Fruit fly (Drosophila melanogaster) whole organism, prepupa: Measurements from ENCODE around the gene CG33169.
A peak's percentile ranks its signal among the peaks of the same experiment; 100 is the strongest.

ENCODE experiments used
- CG10669 ChIP-seq: fragments of 200-800 bp; sonication (Bioruptor generic); optimal IDR thresholded peaks from 3 replicates; lab custom pipeline; 2018; ENCODE audit warnings: missing biosample characterization, mild to moderate bottlenecking, missing genetic modification characterization, moderate library complexity
- CG11294 ChIP-seq: fragments of 200-800 bp; sonication (Bioruptor generic); IDR thresholded peaks from 2 replicates; pipeline ENCODE4 v1.3.6; 2022; ENCODE audit warnings: missing biosample characterization, missing genetic modification characterization
- CG11762 ChIP-seq: fragments of 200-800 bp; sonication (Bioruptor generic); optimal IDR thresholded peaks from 3 replicates; lab custom pipeline; 2016; ENCODE audit warnings: missing biosample characterization, missing genetic modification characterization; ENCODE audit not compliant: insufficient read depth
- CG11902 ChIP-seq: fragments of 200-800 bp; sonication (Bioruptor generic); optimal IDR thresholded peaks from 3 replicates; lab custom pipeline; 2016; ENCODE audit warnings: missing biosample characterization, missing genetic modification characterization
- CG15336 ChIP-seq: fragments of 200-800 bp; sonication (Bioruptor generic); IDR thresholded peaks from 2 replicates; pipeline ENCODE4 v1.3.6; 2022; ENCODE audit warnings: missing biosample characterization, missing genetic modification characterization
- CG1621 ChIP-seq: fragments of 200-800 bp; sonication (Bioruptor generic); optimal IDR thresholded peaks from 3 replicates; lab custom pipeline; 2018; ENCODE audit warnings: missing biosample characterization, mild to moderate bottlenecking, missing genetic modification characterization
- CG3032 ChIP-seq: fragments of 200-800 bp; optimal IDR thresholded peaks from 2 replicates; lab custom pipeline; 2019; ENCODE audit warnings: missing biosample characterization, mild to moderate bottlenecking, missing genetic modification characterization, moderate library complexity
- CG32006 ChIP-seq: fragments of 200-800 bp; sonication (Bioruptor generic); optimal IDR thresholded peaks from 3 replicates; lab custom pipeline; 2017; ENCODE audit warnings: missing biosample characterization, mild to moderate bottlenecking, missing genetic modification characterization
- CG34406 ChIP-seq: fragments of 200-800 bp; sonication (Bioruptor generic); optimal IDR thresholded peaks from 3 replicates; lab custom pipeline; 2016; ENCODE audit warnings: missing biosample characterization, missing genetic modification characterization
- CG3919 ChIP-seq: fragments of 200-800 bp; sonication (Bioruptor generic); optimal IDR thresholded peaks from 3 replicates; lab custom pipeline; 2016; ENCODE audit warnings: missing biosample characterization, missing genetic modification characterization
- CG6163 ChIP-seq: fragments of 200-800 bp; sonication (Bioruptor generic); IDR thresholded peaks from 3 replicates; pipeline ENCODE4 v1.3.6; 2022; ENCODE audit warnings: missing biosample characterization, missing genetic modification characterization
- CG6276 ChIP-seq: fragments of 200-800 bp; sonication (Bioruptor generic); optimal IDR thresholded peaks from 2 replicates; lab custom pipeline; 2017; ENCODE audit warnings: missing biosample characterization, mild to moderate bottlenecking, missing genetic modification characterization
- CG6792 ChIP-seq: fragments of 200-800 bp; sonication (Bioruptor generic); optimal IDR thresholded peaks from 3 replicates; lab custom pipeline; 2016; ENCODE audit warnings: missing biosample characterization, missing genetic modification characterization
- CG6808 ChIP-seq: fragments of 200-800 bp; sonication (Bioruptor generic); optimal IDR thresholded peaks from 3 replicates; lab custom pipeline; 2017; ENCODE audit warnings: missing biosample characterization, missing genetic modification characterization, mild to moderate bottlenecking, moderate library complexity, missing genetic modification reagents
- CG6854 ChIP-seq: fragments of 200-800 bp; sonication (Bioruptor generic); optimal IDR thresholded peaks from 2 replicates; lab custom pipeline; 2017; ENCODE audit warnings: missing biosample characterization, mild to moderate bottlenecking, missing genetic modification characterization
- CG8119 ChIP-seq: fragments of 200-800 bp; sonication (Bioruptor generic); IDR thresholded peaks from 3 replicates; pipeline ENCODE4 v1.3.6; 2022; ENCODE audit warnings: missing biosample characterization, missing genetic modification characterization
- CG8319 ChIP-seq: fragments of 200-800 bp; sonication (Bioruptor generic); optimal IDR thresholded peaks from 3 replicates; lab custom pipeline; 2016; ENCODE audit warnings: missing biosample characterization, missing genetic modification characterization
- CG9139 ChIP-seq: fragments of 200-800 bp; sonication (Bioruptor generic); optimal IDR thresholded peaks from 3 replicates; lab custom pipeline; 2017; ENCODE audit warnings: missing biosample characterization, mild to moderate bottlenecking, missing genetic modification characterization
- Eip75B ChIP-seq: fragments of 200-800 bp; sonication (Bioruptor generic); optimal IDR thresholded peaks from 3 replicates; lab custom pipeline; 2016; ENCODE audit warnings: missing biosample characterization, missing genetic modification characterization
- Eip78C ChIP-seq: fragments of 200-800 bp; sonication (Bioruptor generic); peaks from one replicate; lab custom pipeline; 2016; ENCODE audit warnings: missing biosample characterization, missing genetic modification characterization
- Eip93F ChIP-seq: fragments of 200-800 bp; sonication (Bioruptor generic); optimal IDR thresholded peaks from 2 replicates; lab custom pipeline; 2016; ENCODE audit warnings: missing biosample characterization, mild to moderate bottlenecking, missing genetic modification characterization
- Ets21C ChIP-seq: fragments of 200-800 bp; sonication (Bioruptor generic); optimal IDR thresholded peaks from 3 replicates; lab custom pipeline; 2016; ENCODE audit warnings: missing biosample characterization, missing genetic modification characterization
- Ets96B ChIP-seq: fragments of 200-800 bp; optimal IDR thresholded peaks from 2 replicates; lab custom pipeline; 2019; ENCODE audit warnings: missing biosample characterization, mild to moderate bottlenecking, missing genetic modification characterization, moderate library complexity
- Gug ChIP-seq: fragments of 200-800 bp; sonication (Bioruptor generic); IDR thresholded peaks from 2 replicates; pipeline ENCODE4 v1.3.6; 2022; ENCODE audit warnings: missing biosample characterization, missing genetic modification characterization
- Hr38 ChIP-seq: sonication (Bioruptor generic); optimal IDR thresholded peaks from 2 replicates; lab custom pipeline; 2016; ENCODE audit warnings: missing biosample characterization, missing genetic modification characterization
- Lpt ChIP-seq: fragments of 200-800 bp; sonication (Bioruptor generic); optimal IDR thresholded peaks from 3 replicates; lab custom pipeline; 2016; ENCODE audit warnings: missing biosample characterization, missing genetic modification characterization
- Met ChIP-seq: fragments of 200-800 bp; sonication (Bioruptor generic); optimal IDR thresholded peaks from 3 replicates; lab custom pipeline; 2016; ENCODE audit warnings: missing biosample characterization, missing genetic modification characterization
- Sox102F ChIP-seq: fragments of 200-800 bp; sonication (Bioruptor generic); optimal IDR thresholded peaks from 2 replicates; lab custom pipeline; 2016; ENCODE audit warnings: missing biosample characterization, mild to moderate bottlenecking, missing genetic modification characterization
- achi ChIP-seq: fragments of 200-800 bp; sonication (Bioruptor generic); optimal IDR thresholded peaks from 3 replicates; lab custom pipeline; 2016; ENCODE audit warnings: missing biosample characterization, missing genetic modification characterization
- acj6 ChIP-seq: fragments of 200-800 bp; sonication (Bioruptor generic); optimal IDR thresholded peaks from 3 replicates; lab custom pipeline; 2016; ENCODE audit warnings: missing biosample characterization, missing genetic modification characterization
- dsx ChIP-seq: fragments of 200-800 bp; optimal IDR thresholded peaks from 3 replicates; lab custom pipeline; 2019; ENCODE audit warnings: missing biosample characterization, mild to moderate bottlenecking, missing genetic modification characterization, moderate library complexity; ENCODE audit not compliant: poor library complexity, severe bottlenecking
- eg ChIP-seq: fragments of 200-800 bp; sonication (Bioruptor generic); IDR thresholded peaks from 3 replicates; pipeline ENCODE4 v1.3.6; 2022; ENCODE audit warnings: missing biosample characterization, missing genetic modification characterization
- fd85E ChIP-seq: fragments of 200-800 bp; sonication (Bioruptor generic); optimal IDR thresholded peaks from 3 replicates; lab custom pipeline; 2016; ENCODE audit warnings: missing biosample characterization, missing genetic modification characterization
- fkh ChIP-seq: fragments of 200-800 bp; sonication (Bioruptor generic); optimal IDR thresholded peaks from 3 replicates; lab custom pipeline; 2017; ENCODE audit warnings: missing biosample characterization, mild to moderate bottlenecking, missing genetic modification characterization, moderate library complexity
- lz ChIP-seq: fragments of 200-800 bp; sonication (Bioruptor generic); optimal IDR thresholded peaks from 3 replicates; lab custom pipeline; 2016; ENCODE audit warnings: missing biosample characterization, missing genetic modification characterization
- net ChIP-seq: fragments of 200-800 bp; sonication (Bioruptor generic); optimal IDR thresholded peaks from 3 replicates; lab custom pipeline; 2016; ENCODE audit warnings: missing biosample characterization, missing genetic modification characterization
- salr ChIP-seq, 2 experiments: fragments of 200-800 bp; sonication (Bioruptor generic); optimal IDR thresholded peaks; 3 replicates each; lab custom pipeline; 2016 to 2018; ENCODE audit warnings: missing biosample characterization in 2 of 2, missing genetic modification characterization in 2 of 2, mild to moderate bottlenecking in 1 of 2
- spab ChIP-seq: fragments of 200-800 bp; sonication (Bioruptor generic); optimal IDR thresholded peaks from 2 replicates; lab custom pipeline; 2017; ENCODE audit warnings: missing biosample characterization, mild to moderate bottlenecking, missing genetic modification characterization, missing genetic modification reagents
- ss ChIP-seq, 2 experiments: fragments of 200-800 bp; sonication (Bioruptor generic); optimal IDR thresholded peaks; 2 replicates in 1 of 2; 3 replicates in 1 of 2; lab custom pipeline; 2017 to 2018; ENCODE audit warnings: mild to moderate bottlenecking in 2 of 2, missing biosample characterization in 2 of 2, missing genetic modification characterization in 2 of 2, moderate library complexity in 1 of 2
- svp ChIP-seq: fragments of 200-800 bp; sonication (Bioruptor generic); peaks from one replicate; lab custom pipeline; 2016; ENCODE audit warnings: missing biosample characterization, missing genetic modification characterization
- topi ChIP-seq: fragments of 200-800 bp; sonication (Bioruptor generic); optimal IDR thresholded peaks from 3 replicates; lab custom pipeline; 2016; ENCODE audit warnings: missing biosample characterization, missing genetic modification characterization
- vri ChIP-seq: fragments of 200-800 bp; sonication (Bioruptor generic); optimal IDR thresholded peaks from 3 replicates; lab custom pipeline; 2016; ENCODE audit warnings: missing biosample characterization, mild to moderate bottlenecking, missing genetic modification characterization

Gene CG33169

DNA sequence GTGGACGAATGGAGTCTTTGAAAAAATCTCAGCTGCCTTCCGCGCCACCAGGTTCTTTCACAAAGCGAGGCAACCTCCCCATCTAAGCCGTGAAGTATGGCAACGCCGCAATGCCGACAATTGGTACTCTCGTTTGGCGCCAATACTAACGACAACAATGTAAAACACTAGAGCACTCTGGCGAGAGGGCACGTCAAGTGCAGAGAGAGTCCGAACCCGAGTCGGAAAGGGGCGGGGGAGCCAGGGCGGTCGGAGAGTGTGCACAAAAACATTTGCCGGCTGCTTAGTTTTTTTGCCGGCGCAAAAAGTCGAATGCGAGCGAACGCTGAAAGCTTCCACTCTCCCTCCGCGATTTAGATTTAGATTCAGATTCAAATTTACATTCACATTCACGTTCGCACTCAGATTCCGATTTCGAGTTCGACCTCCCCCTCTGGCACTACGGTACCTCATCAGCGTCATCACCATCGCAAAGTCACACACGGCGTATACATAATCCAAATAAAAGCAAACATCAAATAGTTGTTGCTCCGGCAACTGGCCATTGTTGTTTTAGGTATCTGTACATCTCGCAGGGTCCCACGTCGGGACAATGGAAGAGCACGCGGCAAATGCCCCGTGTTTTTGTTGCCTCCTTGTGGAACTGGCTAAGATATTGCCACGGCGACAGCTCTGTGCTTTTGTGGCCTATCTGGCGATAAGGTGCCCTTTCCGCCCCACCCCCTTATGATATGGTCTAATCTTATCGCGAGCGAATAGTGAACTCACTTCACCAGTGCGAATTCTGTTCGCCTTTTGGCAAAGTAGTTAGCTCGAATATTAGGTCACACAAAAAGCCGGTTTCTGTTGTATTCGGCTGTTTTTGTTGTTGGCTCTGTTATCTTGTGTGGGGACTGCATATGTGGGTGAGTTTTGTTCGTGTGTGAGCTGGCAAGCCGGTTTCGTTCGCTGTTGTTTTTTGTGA is 25.7 kb upstream of the CG33169 start (continued):
- TF ChIP-seq vri (GFP tag; lab: Kevin White, UChicago) = peak; percentile 97
- TF ChIP-seq CG32006 (GFP tag; lab: Kevin White, UChicago) = peak; percentile 11
- TF ChIP-seq CG3919 = no peak
- TF ChIP-seq CG6854 = peak; percentile 23
- TF ChIP-seq topi = no peak
- peak; percentile 27; the same call in 1 of the 3 replicates for TF ChIP-seq CG8119 (GFP tag; lab: Robert Waterston, UW)
- no peak for TF ChIP-seq CG34406 (GFP tag; lab: Kevin White, UChicago)
- TF ChIP-seq CG3032 (tag; lab: Kevin White, UChicago) = no peak
- no peak for TF ChIP-seq Ets96B (tag; lab: Kevin White, UChicago)
- peak; percentile 40 for TF ChIP-seq CG6276 (GFP tag; lab: Kevin White, UChicago)
- peak; percentile 42; the same call in 1 of the 2 replicates for TF ChIP-seq CG15336 (GFP tag; lab: Robert Waterston, UW)
- TF ChIP-seq CG1621 (tag; lab: Kevin White, UChicago) = no peak
- peak; percentile 1 for TF ChIP-seq CG6808
- TF ChIP-seq eg (GFP tag; lab: Robert Waterston, UW) = peak; percentile 55
- TF ChIP-seq Ets21C (GFP tag; lab: Kevin White, UChicago) = no peak
- TF ChIP-seq salr (GFP tag; optimal IDR thresholded peaks at IDR 0.05; lab: Kevin White, UChicago) = no peak
- TF ChIP-seq acj6 (GFP tag; lab: Kevin White, UChicago) = no peak
- no peak for TF ChIP-seq achi (GFP tag; lab: Kevin White, UChicago)
- TF ChIP-seq CG10669 (GFP tag; lab: Kevin White, UChicago) = no peak
- TF ChIP-seq Eip75B (GFP tag; lab: Kevin White, UChicago) = no peak
- TF ChIP-seq CG6792 (GFP tag; lab: Kevin White, UChicago) = no peak
- no peak for TF ChIP-seq spab
- no peak for TF ChIP-seq Gug (GFP tag; lab: Robert Waterston, UW)
- peak; percentile 30 for TF ChIP-seq net (GFP tag; lab: Kevin White, UChicago)
- TF ChIP-seq Eip93F (GFP tag; lab: Kevin White, UChicago) = no peak
- no peak for TF ChIP-seq CG8319 (GFP tag; lab: Kevin White, UChicago)
- TF ChIP-seq Hr38 (GFP tag; lab: Kevin White, UChicago) = no peak
- no peak for TF ChIP-seq CG11902 (GFP tag; lab: Kevin White, UChicago)
- peak; percentile 19 for TF ChIP-seq Lpt (GFP tag; lab: Kevin White, UChicago)
- no peak for TF ChIP-seq fd85E (GFP tag; lab: Kevin White, UChicago)
- TF ChIP-seq CG11762 (GFP tag; lab: Kevin White, UChicago) = no peak
- TF ChIP-seq ss (GFP tag; optimal IDR thresholded peaks at IDR 0.05; lab: Kevin White, UChicago) = no peak

DNA sequence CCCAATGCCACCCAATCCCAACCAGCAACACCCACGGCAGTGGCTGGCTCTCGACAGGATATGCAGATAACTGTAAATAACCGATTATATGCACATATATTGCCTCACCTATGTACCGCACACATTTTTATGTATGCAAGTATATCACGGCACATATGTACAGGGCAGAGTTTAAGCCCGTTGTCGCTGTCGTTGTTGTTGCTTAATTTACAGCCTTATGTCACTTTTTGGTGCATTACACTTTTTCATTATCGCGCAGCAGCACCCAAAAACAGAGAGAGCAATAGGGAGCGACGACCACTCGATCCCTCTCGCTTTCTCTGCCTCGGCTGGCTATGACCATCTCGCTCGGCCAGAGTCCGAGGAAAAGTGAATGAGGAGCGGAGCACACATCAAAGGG is 24.4 kb upstream of the CG33169 start:
- TF ChIP-seq vri (GFP tag; lab: Kevin White, UChicago) = peak; percentile 87
- TF ChIP-seq svp (GFP tag; lab: Kevin White, UChicago) = peak; percentile 87
- TF ChIP-seq lz = no peak
- TF ChIP-seq, all 60 proteins: peak for 2

DNA sequence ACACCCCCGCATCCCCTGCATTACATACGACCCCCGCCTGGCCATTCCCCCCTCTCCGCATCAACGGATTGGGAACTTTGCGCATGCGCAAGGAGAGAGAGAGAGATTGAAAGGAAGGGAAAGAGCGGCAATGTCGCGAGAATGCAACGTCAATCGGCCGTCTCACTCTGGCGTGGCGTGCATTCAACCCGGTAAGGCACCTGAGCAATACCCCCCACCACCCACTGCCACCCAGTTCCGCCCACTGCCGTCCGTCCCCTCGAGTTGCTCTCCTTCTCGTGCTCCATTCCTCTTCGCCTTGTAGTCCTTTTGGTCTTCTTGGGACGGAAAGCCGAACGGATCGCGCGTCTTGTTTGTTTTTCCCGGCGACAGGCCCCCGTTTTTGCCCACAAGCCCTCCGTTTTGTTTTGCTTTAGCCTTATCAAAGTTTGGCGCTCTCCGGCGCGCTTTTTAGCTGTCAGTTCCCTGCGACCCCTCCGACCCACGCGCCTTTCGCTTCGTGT is 23.9 kb upstream of the CG33169 start:
- TF ChIP-seq Lpt (GFP tag; lab: Kevin White, UChicago) = peak; percentile 63
- no peak for TF ChIP-seq Hr38 (GFP tag; lab: Kevin White, UChicago)
- no peak for TF ChIP-seq CG6792 (GFP tag; lab: Kevin White, UChicago)
- TF ChIP-seq CG6163 (GFP tag; lab: Robert Waterston, UW) = peak; percentile 73; the same call in 2 of the 3 replicates
- peak; percentile 16 for TF ChIP-seq CG10669 (GFP tag; lab: Kevin White, UChicago)
- peak; percentile 33 for TF ChIP-seq CG34406 (GFP tag; lab: Kevin White, UChicago)
- TF ChIP-seq CG9139 (GFP tag; lab: Kevin White, UChicago) = peak; percentile 74
- TF ChIP-seq dsx (GFP tag; lab: Kevin White, UChicago) = peak; percentile 47
- peak; percentile 27 for TF ChIP-seq topi
- peak; percentile 26 for TF ChIP-seq CG6276 (GFP tag; lab: Kevin White, UChicago)
- TF ChIP-seq Sox102F = no peak
- peak; percentile 52 for TF ChIP-seq CG3032 (tag; lab: Kevin White, UChicago)
- peak; percentile 79 to 80 for TF ChIP-seq ss (GFP tag; optimal IDR thresholded peaks at IDR 0.05; lab: Kevin White, UChicago)
- TF ChIP-seq Ets21C (GFP tag; lab: Kevin White, UChicago) = no peak
- no peak for TF ChIP-seq CG11294 (GFP tag; lab: Robert Waterston, UW)
- peak; percentile 33 for TF ChIP-seq CG32006 (GFP tag; lab: Kevin White, UChicago)
- TF ChIP-seq net (GFP tag; lab: Kevin White, UChicago) = peak; percentile 16
- peak; percentile 8 to 51 for TF ChIP-seq salr (GFP tag; optimal IDR thresholded peaks at IDR 0.05; lab: Kevin White, UChicago)
- peak; percentile 20 for TF ChIP-seq fkh (GFP tag; lab: Kevin White, UChicago)
- no peak for TF ChIP-seq fd85E (GFP tag; lab: Kevin White, UChicago)
- TF ChIP-seq CG8119 (GFP tag; lab: Robert Waterston, UW) = peak; percentile 44; the same call in 2 of the 3 replicates
- peak; percentile 69 for TF ChIP-seq spab
- TF ChIP-seq Eip78C (GFP tag; lab: Kevin White, UChicago) = peak; percentile 68
- peak; percentile 74 for TF ChIP-seq CG6854
- peak; percentile 27 for TF ChIP-seq Met
- peak; percentile 19 for TF ChIP-seq CG11762 (GFP tag; lab: Kevin White, UChicago)
